Worm (Caenorhabditis elegans) whole organism, L2 larva: ENCODE data around the gene F14F9.3.

Experiments used
- C34F6.9 ChIP-seq: fragments of 150-350 bp; optimal IDR thresholded peaks from 2 replicates; lab custom pipeline; 2014; ENCODE audit warnings: missing biosample characterization, missing genetic modification characterization
- F13H6.1 ChIP-seq: sonication (generic microtip); optimal IDR thresholded peaks from 2 replicates; lab custom pipeline; 2016; ENCODE audit warnings: missing genetic modification characterization, missing compliant biosample characterization
- R02D3.7 ChIP-seq: fragments of 150-350 bp; optimal IDR thresholded peaks from 2 replicates; lab custom pipeline; 2014; ENCODE audit warnings: missing biosample characterization, missing genetic modification characterization
- alr-1 ChIP-seq: fragments of 150-350 bp; optimal IDR thresholded peaks from 2 replicates; lab custom pipeline; 2014; ENCODE audit warnings: missing biosample characterization, missing genetic modification characterization
- ama-1 ChIP-seq: fragments of 150-350 bp; optimal IDR thresholded peaks from 2 replicates; lab custom pipeline; 2018; ENCODE audit warnings: inconsistent platforms
- blmp-1 ChIP-seq: sonication (generic microtip); optimal IDR thresholded peaks from 2 replicates; lab custom pipeline; 2017; ENCODE audit warnings: missing genetic modification characterization, mild to moderate bottlenecking, missing compliant biosample characterization, antibody characterized with exemption, moderate library complexity; ENCODE audit not compliant: insufficient read depth
- ceh-16 ChIP-seq: fragments of 150-350 bp; optimal IDR thresholded peaks from 2 replicates; lab custom pipeline; 2014; ENCODE audit warnings: missing biosample characterization, missing genetic modification characterization
- ceh-82 ChIP-seq: fragments of 150-350 bp; optimal IDR thresholded peaks from 2 replicates; lab custom pipeline; 2014; ENCODE audit warnings: missing biosample characterization, missing genetic modification characterization
- crh-2 ChIP-seq: sonication (generic microtip); optimal IDR thresholded peaks from 2 replicates; lab custom pipeline; 2017; ENCODE audit warnings: missing biosample characterization, missing genetic modification characterization
- elt-1 ChIP-seq: fragments of 150-350 bp; optimal IDR thresholded peaks from 2 replicates; lab custom pipeline; 2014; ENCODE audit warnings: missing biosample characterization, missing genetic modification characterization
- elt-3 ChIP-seq: sonication (generic microtip); optimal IDR thresholded peaks from 2 replicates; lab custom pipeline; 2017; ENCODE audit warnings: missing biosample characterization, missing genetic modification characterization
- fos-1 ChIP-seq: fragments of 150-350 bp; optimal IDR thresholded peaks from 2 replicates; lab custom pipeline; 2014; ENCODE audit warnings: missing biosample characterization, missing genetic modification characterization
- lin-11 ChIP-seq: fragments of 150-350 bp; sonication (generic microtip); optimal IDR thresholded peaks from 2 replicates; lab custom pipeline; 2014; ENCODE audit warnings: missing biosample characterization, missing genetic modification characterization, inconsistent platforms, mixed read lengths
- lin-39 ChIP-seq: fragments of 150-350 bp; optimal IDR thresholded peaks from 2 replicates; lab custom pipeline; 2014; ENCODE audit warnings: missing biosample characterization, missing genetic modification reagents, missing genetic modification characterization
- lsy-2 ChIP-seq, 2 experiments: fragments of 150-350 bp in 1 of 2; sonication (generic microtip) in 1 of 2; optimal IDR thresholded peaks; 2 replicates each; lab custom pipeline; 2014 to 2017; ENCODE audit warnings: missing biosample characterization in 2 of 2, missing genetic modification characterization in 2 of 2
- mab-5 ChIP-seq: fragments of 150-350 bp; optimal IDR thresholded peaks from 2 replicates; lab custom pipeline; 2014; ENCODE audit warnings: missing biosample characterization, missing genetic modification characterization
- mbf-1 ChIP-seq: sonication (generic microtip); optimal IDR thresholded peaks from 2 replicates; lab custom pipeline; 2017; ENCODE audit warnings: missing biosample characterization, missing genetic modification characterization
- mdl-1 ChIP-seq, 2 experiments: fragments of 150-350 bp in 1 of 2; sonication (generic microtip) in 1 of 2; optimal IDR thresholded peaks; 2 replicates each; lab custom pipeline; 2017; ENCODE audit warnings: missing biosample characterization in 2 of 2, missing genetic modification characterization in 2 of 2
- nhr-10 ChIP-seq: sonication (generic microtip); optimal IDR thresholded peaks from 2 replicates; lab custom pipeline; 2017; ENCODE audit warnings: missing biosample characterization, missing genetic modification characterization
- nhr-11 ChIP-seq: fragments of 150-350 bp; optimal IDR thresholded peaks from 2 replicates; lab custom pipeline; 2014; ENCODE audit warnings: missing biosample characterization, missing genetic modification characterization
- nhr-12 ChIP-seq: fragments of 150-350 bp; optimal IDR thresholded peaks from 2 replicates; lab custom pipeline; 2014; ENCODE audit warnings: missing biosample characterization, missing genetic modification characterization
- nhr-21 ChIP-seq: fragments of 150-350 bp; optimal IDR thresholded peaks from 2 replicates; lab custom pipeline; 2014; ENCODE audit warnings: missing biosample characterization, missing genetic modification characterization
- nhr-23 ChIP-seq: fragments of 150-350 bp; optimal IDR thresholded peaks from 2 replicates; lab custom pipeline; 2014; ENCODE audit warnings: missing biosample characterization, missing genetic modification reagents, missing genetic modification characterization
- nhr-237 ChIP-seq: fragments of 150-350 bp; optimal IDR thresholded peaks from 2 replicates; lab custom pipeline; 2014; ENCODE audit warnings: missing biosample characterization, missing genetic modification characterization
- nhr-25 ChIP-seq: fragments of 150-350 bp; sonication (generic microtip); optimal IDR thresholded peaks from 3 replicates; lab custom pipeline; 2014; ENCODE audit warnings: missing biosample characterization, missing genetic modification characterization
- nhr-77 ChIP-seq: fragments of 150-350 bp; optimal IDR thresholded peaks from 2 replicates; lab custom pipeline; 2014; ENCODE audit warnings: missing biosample characterization, missing genetic modification characterization
- peb-1 ChIP-seq: fragments of 150-350 bp; optimal IDR thresholded peaks from 2 replicates; lab custom pipeline; 2014; ENCODE audit warnings: missing biosample characterization, missing genetic modification characterization
- sem-4 ChIP-seq: fragments of 150-350 bp; optimal IDR thresholded peaks from 2 replicates; lab custom pipeline; 2014; ENCODE audit warnings: missing biosample characterization, missing genetic modification reagents, missing genetic modification characterization
- skn-1 ChIP-seq: sonication (generic microtip); optimal IDR thresholded peaks from 2 replicates; lab custom pipeline; 2017; ENCODE audit warnings: missing biosample characterization, missing genetic modification characterization
- sma-3 ChIP-seq: sonication (generic microtip); optimal IDR thresholded peaks from 2 replicates; lab custom pipeline; 2016; ENCODE audit warnings: missing genetic modification reagents, missing genetic modification characterization, missing compliant biosample characterization
- sma-9 ChIP-seq, 2 experiments: fragments of 150-350 bp in 1 of 2; sonication (generic microtip) in 1 of 2; optimal IDR thresholded peaks; 2 replicates each; lab custom pipeline; 2014 to 2016; ENCODE audit warnings: missing genetic modification characterization in 2 of 2, mild to moderate bottlenecking in 1 of 2, missing biosample characterization in 1 of 2, missing compliant biosample characterization in 1 of 2, missing genetic modification reagents in 1 of 2, moderate library complexity in 1 of 2
- snpc-4 ChIP-seq: fragments of 150-350 bp; optimal IDR thresholded peaks from 2 replicates; lab custom pipeline; 2014; ENCODE audit warnings: missing biosample characterization, missing genetic modification characterization
- unc-39 ChIP-seq: fragments of 150-350 bp; optimal IDR thresholded peaks from 2 replicates; lab custom pipeline; 2014; ENCODE audit warnings: missing biosample characterization, missing genetic modification characterization
- unc-62 ChIP-seq: fragments of 150-350 bp; optimal IDR thresholded peaks from 2 replicates; lab custom pipeline; 2014; ENCODE audit warnings: missing biosample characterization, missing genetic modification reagents, missing genetic modification characterization
- zag-1 ChIP-seq: fragments of 150-350 bp; optimal IDR thresholded peaks from 2 replicates; lab custom pipeline; 2014; ENCODE audit warnings: missing biosample characterization, missing genetic modification characterization
- ztf-1 ChIP-seq: fragments of 200-800 bp; sonication (Bioruptor generic); conservative IDR thresholded peaks from 2 replicates; pipeline ENCODE4 v1.3.6; 2022; ENCODE audit warnings: missing genetic modification characterization, missing compliant biosample characterization
- ztf-4 ChIP-seq: fragments of 150-350 bp; optimal IDR thresholded peaks from 2 replicates; lab custom pipeline; 2014; ENCODE audit warnings: missing biosample characterization, missing genetic modification characterization

Gene F14F9.3

DNA sequence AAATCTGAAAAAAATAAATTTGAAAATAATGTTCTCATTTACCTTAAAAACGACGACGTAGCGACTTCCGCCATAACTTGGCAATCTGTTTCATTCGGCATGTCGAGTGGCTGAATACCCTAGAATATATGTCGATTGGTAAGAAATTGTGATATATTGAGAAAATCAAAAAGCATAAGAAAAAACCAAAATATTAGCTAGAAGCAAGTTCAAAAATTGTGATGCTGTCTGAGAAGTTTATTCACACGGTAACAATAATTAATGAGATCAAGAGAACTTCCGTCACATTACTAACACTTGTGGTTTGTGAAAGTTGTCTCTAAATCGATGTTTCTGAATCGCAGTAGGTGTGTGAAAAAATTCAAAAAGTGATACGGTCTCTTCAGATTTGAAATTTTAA lies 36.0 kb upstream of the F14F9.3 start, which contains the start of gene srab-1:
TSS of gene srab-1 (minus strand) at position 101 of the 400 bp plus-strand sequence.
- TF ChIP-seq zag-1 (tag; lab: Kevin White, UChicago) (no peak), blmp-1 (no peak), sma-9 (GFP tag; optimal IDR thresholded peaks at IDR 0.05; lab: Kevin White, UChicago) (no peak), sma-9 (tag; optimal IDR thresholded peaks at IDR 0.05; lab: Kevin White, UChicago) (no peak), elt-1 (tag; lab: Kevin White, UChicago) (no peak), mbf-1 (tag; lab: Kevin White, UChicago) (no peak), nhr-237 (tag; lab: Kevin White, UChicago) (no peak), nhr-25 (tag; lab: Kevin White, UChicago) (no peak), R02D3.7 (tag; lab: Kevin White, UChicago) (no peak), F13H6.1 (no peak), lsy-2 (tag; optimal IDR thresholded peaks at IDR 0.05; lab: Kevin White, UChicago) (no peak), ztf-1 (GFP tag; lab: Robert Waterston, UW) (no peak), fos-1 (no peak), ama-1 (no peak), nhr-12 (tag; lab: Kevin White, UChicago) (no peak), unc-62 (GFP tag; lab: Kevin White, UChicago) (no peak), nhr-11 (tag; lab: Kevin White, UChicago) (no peak), sma-3 (no peak)

DNA sequence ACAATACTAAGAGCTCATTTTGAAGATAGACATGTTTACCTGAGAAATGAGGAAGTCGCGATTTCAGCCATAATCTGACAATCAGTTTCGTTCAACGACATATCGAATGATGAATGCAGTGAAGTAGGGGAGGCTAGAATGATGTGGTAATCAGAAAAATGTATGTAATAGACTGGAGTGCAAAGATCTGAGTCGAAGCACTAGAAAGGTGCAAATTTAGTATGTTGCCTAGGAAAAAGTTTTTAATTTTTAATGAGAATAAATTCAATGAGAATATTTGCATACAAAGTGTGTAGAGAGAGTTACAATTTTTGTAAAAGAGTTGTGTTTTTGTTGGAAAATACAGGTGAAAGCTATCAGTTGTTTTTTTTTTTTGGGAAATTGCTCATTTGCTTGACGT lies 33.1 kb upstream of the F14F9.3 start, which contains the start of gene srab-2:
TSS of gene srab-2 (minus strand) at position 101 of the 400 bp plus-strand sequence.
- TF ChIP-seq nhr-23 (tag; lab: Kevin White, UChicago) (no peak), nhr-237 (tag; lab: Kevin White, UChicago) (no peak), elt-3 (tag; lab: Kevin White, UChicago) (no peak), mdl-1 (tag; optimal IDR thresholded peaks at IDR 0.05; lab: Kevin White, UChicago) (no peak), skn-1 (no peak), lin-39 (tag; lab: Kevin White, UChicago) (no peak), blmp-1 (no peak), mab-5 (tag; lab: Kevin White, UChicago) (no peak), sem-4 (tag; lab: Kevin White, UChicago) (no peak), peb-1 (tag; lab: Kevin White, UChicago) (no peak), ztf-4 (tag; lab: Kevin White, UChicago) (no peak), nhr-77 (no peak), ceh-16 (tag; lab: Kevin White, UChicago) (no peak), ama-1 (no peak), alr-1 (tag; lab: Kevin White, UChicago) (no peak), ztf-1 (GFP tag; lab: Robert Waterston, UW) (no peak), nhr-25 (tag; lab: Kevin White, UChicago) (no peak), nhr-10 (tag; lab: Kevin White, UChicago) (no peak), crh-2 (tag; lab: Kevin White, UChicago) (no peak)

DNA sequence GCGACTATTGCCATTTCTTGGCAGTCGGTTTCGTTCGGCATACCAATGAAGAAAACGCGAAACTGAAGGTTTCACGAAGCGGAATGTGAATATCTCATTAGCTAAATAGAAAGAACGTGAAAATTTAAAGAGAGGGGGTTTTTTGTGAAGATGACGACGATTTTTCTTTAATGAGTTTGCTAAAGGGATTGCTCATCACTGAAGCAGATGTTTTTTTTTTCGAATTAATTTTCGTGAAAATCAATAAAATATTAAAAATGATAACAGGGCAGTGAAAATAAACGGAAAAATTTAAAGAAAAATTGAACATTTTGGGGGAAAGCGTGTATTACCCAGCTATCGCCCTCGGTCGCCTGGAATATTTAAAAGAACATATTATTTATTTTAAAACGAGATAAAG lies 30.2 kb upstream of the F14F9.3 start, which contains the start of gene srab-3:
TSS of gene srab-3 (minus strand) at position 101 of the 400 bp plus-strand sequence.
- TF ChIP-seq nhr-21 (tag; lab: Kevin White, UChicago) (no peak), ceh-82 (no peak), skn-1 (no peak), C34F6.9 (tag; lab: Kevin White, UChicago) (no peak), ceh-16 (tag; lab: Kevin White, UChicago) (no peak), elt-1 (tag; lab: Kevin White, UChicago) (no peak), lsy-2 (tag; optimal IDR thresholded peaks at IDR 0.05; lab: Kevin White, UChicago) (no peak), fos-1 (no peak), blmp-1 (no peak), nhr-11 (tag; lab: Kevin White, UChicago) (no peak), F13H6.1 (no peak), R02D3.7 (tag; lab: Kevin White, UChicago) (no peak), lin-11 (tag; lab: Kevin White, UChicago) (no peak)

DNA sequence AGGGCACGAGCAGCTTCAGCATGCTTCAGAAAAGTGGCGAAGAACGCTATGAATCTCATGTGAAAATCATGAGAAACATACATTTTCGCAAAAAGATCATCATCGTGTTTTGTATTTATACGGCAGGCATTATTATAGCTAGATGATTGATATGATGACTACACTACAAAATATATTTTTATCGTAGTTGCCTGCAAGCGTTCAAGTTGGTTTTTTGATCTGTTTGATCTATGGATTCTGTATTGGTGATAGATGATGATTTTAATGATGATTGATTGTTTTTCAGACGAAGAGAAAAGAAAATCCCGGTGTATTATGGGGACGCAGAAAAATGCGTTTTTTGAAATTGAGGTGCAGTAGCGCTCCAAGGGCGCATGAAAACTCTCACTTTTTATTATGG lies 27.3 kb upstream of the F14F9.3 start, which contains the start of gene ugt-63:
TSS of gene ugt-63 (minus strand) at position 89 of the 400 bp plus-strand sequence.
- TF ChIP-seq nhr-21 (tag; lab: Kevin White, UChicago), result peak; percentile 18
- no peak for TF ChIP-seq snpc-4 (tag; lab: Kevin White, UChicago)
- no peak for TF ChIP-seq unc-39
- peak; percentile 30 for TF ChIP-seq mab-5 (tag; lab: Kevin White, UChicago)
- TF ChIP-seq nhr-25 (tag; lab: Kevin White, UChicago), result peak; percentile 29
- no peak for TF ChIP-seq F13H6.1
- peak; percentile 69 for TF ChIP-seq sma-9 (GFP tag; optimal IDR thresholded peaks at IDR 0.05; lab: Kevin White, UChicago)
- TF ChIP-seq sma-9 (tag; optimal IDR thresholded peaks at IDR 0.05; lab: Kevin White, UChicago), result no peak
